Fruit fly (Drosophila melanogaster): ENCODE measurements around the gene CSN1b.

dm6 chr3L:18946956-18947355 is 42.2 kb upstream of the CSN1b start:
- TF ChIP-seq psq (optimal IDR thresholded peaks at IDR 0.05) (no peak), EcR (GFP tag; optimal IDR thresholded peaks at IDR 0.05) (no peak), CG8478 (optimal IDR thresholded peaks at IDR 0.05) (no peak), usp (GFP tag; optimal IDR thresholded peaks at IDR 0.05) (no peak), Dll (optimal IDR thresholded peaks at IDR 0.05) (no peak), pan (optimal IDR thresholded peaks at IDR 0.05) (no peak)

Measured in whole organism.